Fruit fly (Drosophila melanogaster): ENCODE data around the gene Gr63a.

The Gr63a gene

dm6 chr3L:3903301-3903700 is 6.9 kb upstream of the Gr63a start, which contains the start of gene Sc2:
Gene Sc2 (plus strand): TSS chr3L:3903492.
- TF ChIP-seq ttk (optimal IDR thresholded peaks at IDR 0.05) (no peak), Myc (optimal IDR thresholded peaks at IDR 0.05) (no peak), Sin3A (optimal IDR thresholded peaks at IDR 0.05) (no peak), insv (optimal IDR thresholded peaks at IDR 0.05) (no peak), h (optimal IDR thresholded peaks at IDR 0.05) (no peak), psq (optimal IDR thresholded peaks at IDR 0.05) (no peak)

- no peak for TF ChIP-seq h (optimal IDR thresholded peaks at IDR 0.05)
- TF ChIP-seq Myc (optimal IDR thresholded peaks at IDR 0.05): no peak
- no peak for TF ChIP-seq psq (optimal IDR thresholded peaks at IDR 0.05)
- no peak for TF ChIP-seq Sin3A (optimal IDR thresholded peaks at IDR 0.05)
- no peak for TF ChIP-seq ttk (optimal IDR thresholded peaks at IDR 0.05)
- TF ChIP-seq insv (optimal IDR thresholded peaks at IDR 0.05): no peak
These were observed 6.2 kb upstream of the Gr63a start, which contains the start of gene Ubi-p63E for dm6 chr3L:3902491-3903198. Gene Ubi-p63E (minus strand): TSS chr3L:3903184.

dm6 chr3L:3901865-3902490 is 5.6 kb upstream of the Gr63a start:
- no peak for TF ChIP-seq h (optimal IDR thresholded peaks at IDR 0.05)
- TF ChIP-seq ttk (optimal IDR thresholded peaks at IDR 0.05): no peak
- no peak for TF ChIP-seq Sin3A (optimal IDR thresholded peaks at IDR 0.05)
- no peak for TF ChIP-seq insv (optimal IDR thresholded peaks at IDR 0.05)
- TF ChIP-seq Myc (optimal IDR thresholded peaks at IDR 0.05): no peak
- no peak for TF ChIP-seq psq (optimal IDR thresholded peaks at IDR 0.05)

dm6 chr3L:3898978-3899377 is 2.6 kb upstream of the Gr63a start, which contains the start of gene Ccz1:
Gene Ccz1 (minus strand): TSS chr3L:3899156.
- TF ChIP-seq Sin3A (optimal IDR thresholded peaks at IDR 0.05) (no peak), h (optimal IDR thresholded peaks at IDR 0.05) (no peak), psq (optimal IDR thresholded peaks at IDR 0.05) (no peak), Myc (optimal IDR thresholded peaks at IDR 0.05) (no peak), insv (optimal IDR thresholded peaks at IDR 0.05) (no peak), ttk (optimal IDR thresholded peaks at IDR 0.05) (no peak)

dm6 chr3L:3894413-3894812 is 2.0 kb downstream of the Gr63a start:
- TF ChIP-seq Myc (optimal IDR thresholded peaks at IDR 0.05): no peak

- no peak for TF ChIP-seq Sin3A (optimal IDR thresholded peaks at IDR 0.05)
- TF ChIP-seq psq (optimal IDR thresholded peaks at IDR 0.05): no peak
- TF ChIP-seq ttk (optimal IDR thresholded peaks at IDR 0.05): no peak
- TF ChIP-seq Myc (optimal IDR thresholded peaks at IDR 0.05): no peak
- no peak for TF ChIP-seq h (optimal IDR thresholded peaks at IDR 0.05)
- no peak for TF ChIP-seq insv (optimal IDR thresholded peaks at IDR 0.05)
These were observed 4.2 kb downstream of the Gr63a start, which contains the start of gene Fie for dm6 chr3L:3892154-3892624. Gene Fie (plus strand): TSS chr3L:3892574.

dm6 chr3L:3890860-3891259 is 5.5 kb downstream of the Gr63a start:
- TF ChIP-seq Sin3A (optimal IDR thresholded peaks at IDR 0.05) (no peak), psq (optimal IDR thresholded peaks at IDR 0.05) (no peak), Myc (optimal IDR thresholded peaks at IDR 0.05) (no peak), h (optimal IDR thresholded peaks at IDR 0.05) (no peak), insv (optimal IDR thresholded peaks at IDR 0.05) (no peak), ttk (optimal IDR thresholded peaks at IDR 0.05) (no peak)

- TF ChIP-seq insv (optimal IDR thresholded peaks at IDR 0.05) (no peak), psq (optimal IDR thresholded peaks at IDR 0.05) (no peak), Myc (optimal IDR thresholded peaks at IDR 0.05) (no peak), h (optimal IDR thresholded peaks at IDR 0.05) (no peak), ttk (optimal IDR thresholded peaks at IDR 0.05) (no peak), Sin3A (optimal IDR thresholded peaks at IDR 0.05) (no peak)
These were observed 9.0 kb downstream of the Gr63a start for dm6 chr3L:3887392-3887791.

- TF ChIP-seq Sin3A (optimal IDR thresholded peaks at IDR 0.05): no peak
These were observed 10.5 kb downstream of the Gr63a start for dm6 chr3L:3885933-3886332.

dm6 chr3L:3882046-3882445 is 14.4 kb downstream of the Gr63a start:
- TF ChIP-seq Sin3A (optimal IDR thresholded peaks at IDR 0.05) (no peak), h (optimal IDR thresholded peaks at IDR 0.05) (no peak), Myc (optimal IDR thresholded peaks at IDR 0.05) (no peak), psq (optimal IDR thresholded peaks at IDR 0.05) (no peak), insv (optimal IDR thresholded peaks at IDR 0.05) (no peak), ttk (optimal IDR thresholded peaks at IDR 0.05) (no peak)

- TF ChIP-seq ttk (optimal IDR thresholded peaks at IDR 0.05): no peak
- TF ChIP-seq Myc (optimal IDR thresholded peaks at IDR 0.05): no peak
- no peak for TF ChIP-seq h (optimal IDR thresholded peaks at IDR 0.05)
- TF ChIP-seq psq (optimal IDR thresholded peaks at IDR 0.05): no peak
- TF ChIP-seq Sin3A (optimal IDR thresholded peaks at IDR 0.05): no peak
- no peak for TF ChIP-seq insv (optimal IDR thresholded peaks at IDR 0.05)
These were observed 17.6 kb downstream of the Gr63a start for dm6 chr3L:3878734-3879310.

- TF ChIP-seq insv (optimal IDR thresholded peaks at IDR 0.05) (no peak), Myc (optimal IDR thresholded peaks at IDR 0.05) (no peak)
These were observed 19.5 kb downstream of the Gr63a start for dm6 chr3L:3876861-3877260.

dm6 chr3L:3875996-3876395 is 20.4 kb downstream of the Gr63a start:
- TF ChIP-seq Sin3A (optimal IDR thresholded peaks at IDR 0.05) (no peak), h (optimal IDR thresholded peaks at IDR 0.05) (no peak), insv (optimal IDR thresholded peaks at IDR 0.05) (no peak), psq (optimal IDR thresholded peaks at IDR 0.05) (no peak), ttk (optimal IDR thresholded peaks at IDR 0.05) (no peak)

Data from Kc167 (cell line).